Worm (Caenorhabditis elegans): ENCODE measurements around the gene mrpl-51.

mrpl-51 gene

ce11 chrIV:12021360-12021759 lies 9.8 kb upstream of the mrpl-51 start:
- TF ChIP-seq daf-12 (tag; optimal IDR thresholded peaks at IDR 0.05), result no peak
- TF ChIP-seq lin-1 (GFP tag; IDR thresholded peaks at IDR 0.05), result no peak
- no peak for TF ChIP-seq dmd-6 (GFP tag; IDR thresholded peaks at IDR 0.05)
- TF ChIP-seq nhr-48 (tag; optimal IDR thresholded peaks at IDR 0.05), result peak; percentile 5
- peak; percentile 47 for TF ChIP-seq nhr-25 (tag; optimal IDR thresholded peaks at IDR 0.05; ENCODE audit: borderline replicate concordance, insufficient read depth)
- TF ChIP-seq sdz-12 (GFP tag; optimal IDR thresholded peaks at IDR 0.05), result no peak
- TF ChIP-seq T20F7.1 (GFP tag; optimal IDR thresholded peaks at IDR 0.05), result no peak
- TF ChIP-seq mdl-1 (tag; optimal IDR thresholded peaks at IDR 0.05), result peak in 1 of 2 experiments; percentile 46
- TF ChIP-seq ZK546.5 (tag; optimal IDR thresholded peaks at IDR 0.05), result no peak
- TF ChIP-seq Y5F2A.4 (GFP tag; optimal IDR thresholded peaks at IDR 0.05), result no peak
- TF ChIP-seq snpc-1.2 (GFP tag; IDR thresholded peaks at IDR 0.05), result no peak
- TF ChIP-seq ces-1 (GFP tag; optimal IDR thresholded peaks at IDR 0.05), result no peak
- TF ChIP-seq nhr-11 (tag; optimal IDR thresholded peaks at IDR 0.05), result no peak
- no peak for TF ChIP-seq ZK337.2 (GFP tag; IDR thresholded peaks at IDR 0.05)
- no peak for TF ChIP-seq lin-39 (tag; optimal IDR thresholded peaks at IDR 0.05)
- TF ChIP-seq spr-1 (tag; optimal IDR thresholded peaks at IDR 0.05), result no peak
- no peak for TF ChIP-seq mxl-3 (GFP tag; optimal IDR thresholded peaks at IDR 0.05)
- TF ChIP-seq cey-2 (tag; optimal IDR thresholded peaks at IDR 0.05; ENCODE audit: borderline replicate concordance, insufficient read depth), result no peak
- TF ChIP-seq unc-62 (GFP tag; optimal IDR thresholded peaks at IDR 0.05 in 1 of 2), result no peak
- no peak for TF ChIP-seq unc-62 (tag; optimal IDR thresholded peaks at IDR 0.05)
- TF ChIP-seq aha-1 (tag), result no peak
- TF ChIP-seq dve-1 (tag; optimal IDR thresholded peaks at IDR 0.05; ENCODE audit: insufficient read depth), result no peak
- TF ChIP-seq ceh-32 (tag; optimal IDR thresholded peaks at IDR 0.05; ENCODE audit: poor library complexity), result no peak
- no peak for TF ChIP-seq ama-1 (optimal IDR thresholded peaks at IDR 0.05)
- peak; percentile 57 for TF ChIP-seq nhr-28 (tag; optimal IDR thresholded peaks at IDR 0.05)
- no peak for TF ChIP-seq nhr-10 (tag; optimal IDR thresholded peaks at IDR 0.05)
- TF ChIP-seq unc-130 (GFP tag; optimal IDR thresholded peaks at IDR 0.05), result no peak
- no peak for TF ChIP-seq ceh-62 (tag; optimal IDR thresholded peaks at IDR 0.05)

- TF ChIP-seq nhr-10 (tag; optimal IDR thresholded peaks at IDR 0.05), result no peak
- no peak for TF ChIP-seq dpl-1 (GFP tag; optimal IDR thresholded peaks at IDR 0.05)
- TF ChIP-seq T26A8.4 (GFP tag; IDR thresholded peaks at IDR 0.05), result no peak
- TF ChIP-seq dmd-6 (GFP tag; IDR thresholded peaks at IDR 0.05), result no peak
- no peak for TF ChIP-seq ceh-28 (tag; optimal IDR thresholded peaks at IDR 0.05)
Observed at ce11 chrIV:12029074-12029473, 2.0 kb upstream of the mrpl-51 start, which contains the start of gene tgn-38. tgn-38 (minus strand) TSS chrIV:12029174.

ce11 chrIV:12029722-12030182 lies 1.4 kb upstream of the mrpl-51 start, which contains the start of gene T12G3.11:
T12G3.11 (minus strand) TSS chrIV:12029772.
- TF ChIP-seq nhr-6 (tag; optimal IDR thresholded peaks at IDR 0.05) (no peak), lsy-2 (tag; optimal IDR thresholded peaks at IDR 0.05) (peak in 1 of 2 experiments; percentile 79), nhr-42 (GFP tag; IDR thresholded peaks at IDR 0.05) (no peak), hif-1 (tag; optimal IDR thresholded peaks at IDR 0.05) (no peak), madf-5 (GFP tag; IDR thresholded peaks at IDR 0.05) (no peak), zip-11 (GFP tag; IDR thresholded peaks at IDR 0.05) (no peak), rbr-2 (tag; optimal IDR thresholded peaks at IDR 0.05) (no peak), zfp-3 (GFP tag; conservative IDR thresholded peaks at IDR 0.05) (no peak), D1046.2 (GFP tag; IDR thresholded peaks at IDR 0.05) (no peak), hlh-11 (tag; optimal IDR thresholded peaks at IDR 0.05) (no peak), F44E2.7 (GFP tag; IDR thresholded peaks at IDR 0.05) (no peak), attf-4 (tag; optimal IDR thresholded peaks at IDR 0.05) (no peak), zip-2 (tag; optimal IDR thresholded peaks at IDR 0.05) (no peak), mxl-3 (GFP tag; optimal IDR thresholded peaks at IDR 0.05) (no peak), nhr-28 (tag; optimal IDR thresholded peaks at IDR 0.05) (no peak), nhr-11 (tag; optimal IDR thresholded peaks at IDR 0.05) (no peak), pha-4 (GFP tag; IDR thresholded peaks at IDR 0.05) (no peak), pha-4 (tag; optimal IDR thresholded peaks at IDR 0.05) (no peak), php-3 (GFP tag; IDR thresholded peaks at IDR 0.05) (no peak), fkh-10 (GFP tag; optimal IDR thresholded peaks at IDR 0.05) (no peak), ceh-28 (tag; optimal IDR thresholded peaks at IDR 0.05) (no peak), spr-3 (GFP tag; optimal IDR thresholded peaks at IDR 0.05) (no peak), F37D6.2 (tag; optimal IDR thresholded peaks at IDR 0.05) (no peak), ZK337.2 (GFP tag; IDR thresholded peaks at IDR 0.05) (no peak)

Data from whole organism, L4 larva.